Worm (Caenorhabditis elegans): ENCODE results near the gene nuo-4.

The nuo-4 gene

ce11 chrIII:7180613-7181012 lies 22.0 kb upstream of the nuo-4 start, which contains the start of gene ndab-2 (continued):
- TF ChIP-seq lin-40 (tag; optimal IDR thresholded peaks at IDR 0.05) (no peak), snpc-1.1 (tag; optimal IDR thresholded peaks at IDR 0.05; ENCODE audit: insufficient read depth) (no peak), unc-62 (GFP tag; optimal IDR thresholded peaks at IDR 0.05) (no peak), lsl-1 (GFP tag; optimal IDR thresholded peaks at IDR 0.05) (peak; percentile 33), K11D2.4 (GFP tag; IDR thresholded peaks at IDR 0.05) (no peak), nhr-179 (tag; optimal IDR thresholded peaks at IDR 0.05) (no peak), ztf-6 (GFP tag; IDR thresholded peaks at IDR 0.05) (no peak), egrh-3 (GFP tag; IDR thresholded peaks at IDR 0.05) (no peak), attf-3 (GFP tag; conservative IDR thresholded peaks at IDR 0.05) (no peak), ztf-22 (GFP tag; optimal IDR thresholded peaks at IDR 0.05) (no peak), nhr-120 (GFP tag; IDR thresholded peaks at IDR 0.05) (no peak), dpl-1 (GFP tag; optimal IDR thresholded peaks at IDR 0.05) (no peak), T26A5.8 (tag; optimal IDR thresholded peaks at IDR 0.05) (no peak), F49E8.2 (tag; optimal IDR thresholded peaks at IDR 0.05; ENCODE audit: insufficient read depth) (peak; percentile 26), akir-1 (GFP tag; optimal IDR thresholded peaks at IDR 0.05) (no peak), ztf-28 (GFP tag; IDR thresholded peaks at IDR 0.05) (no peak), egl-18 (GFP tag; IDR thresholded peaks at IDR 0.05) (no peak), aptf-3 (GFP tag; IDR thresholded peaks at IDR 0.05) (0 out of 2 replicates have a peak, but pooled peaks have one; percentile 51), B0019.2 (GFP tag; conservative IDR thresholded peaks at IDR 0.05) (no peak), Y53F4B.3 (GFP tag; IDR thresholded peaks at IDR 0.05) (no peak), B0035.1 (tag; optimal IDR thresholded peaks at IDR 0.05) (no peak), lir-1 (GFP tag; conservative IDR thresholded peaks at IDR 0.05) (no peak), unc-130 (GFP tag; optimal IDR thresholded peaks at IDR 0.05) (no peak), snpc-3.4 (tag; optimal IDR thresholded peaks at IDR 0.05) (peak; percentile 57), bed-1 (GFP tag; IDR thresholded peaks at IDR 0.05) (no peak), nfya-2 (GFP tag; IDR thresholded peaks at IDR 0.05) (no peak), ZK185.1 (tag; optimal IDR thresholded peaks at IDR 0.05; ENCODE audit: poor library complexity, severe bottlenecking) (no peak), lag-1 (GFP tag; IDR thresholded peaks at IDR 0.05) (no peak), die-1 (tag; optimal IDR thresholded peaks at IDR 0.05) (no peak), madf-10 (tag; optimal IDR thresholded peaks at IDR 0.05) (no peak), nfyb-1 (GFP tag; IDR thresholded peaks at IDR 0.05) (0 out of 2 replicates have a peak, but pooled peaks have one; percentile 43), madf-6 (GFP tag; IDR thresholded peaks at IDR 0.05) (peak; percentile 70), ccch-3 (GFP tag; optimal IDR thresholded peaks at IDR 0.05) (no peak), hsf-1 (GFP tag; IDR thresholded peaks at IDR 0.05) (peak; percentile 68; the same call in 1 of the 2 replicates), C06A6.2 (GFP tag; conservative IDR thresholded peaks at IDR 0.05) (no peak), ceh-79 (tag; optimal IDR thresholded peaks at IDR 0.05) (no peak), F23B12.7 (tag; optimal IDR thresholded peaks at IDR 0.05; ENCODE audit: insufficient read depth) (no peak), ztf-25 (GFP tag; IDR thresholded peaks at IDR 0.05) (peak; percentile 52; the same call in 1 of the 2 replicates), B0261.1 (tag; optimal IDR thresholded peaks at IDR 0.05) (no peak), lin-35 (GFP tag; optimal IDR thresholded peaks at IDR 0.05) (no peak), nhr-80 (tag; optimal IDR thresholded peaks at IDR 0.05) (no peak), pha-4 (tag; optimal IDR thresholded peaks at IDR 0.05) (no peak), F57A8.1 (GFP tag; optimal IDR thresholded peaks at IDR 0.05) (no peak), let-526 (GFP tag; IDR thresholded peaks at IDR 0.05) (no peak), ceh-27 (GFP tag; optimal IDR thresholded peaks at IDR 0.05) (no peak), tbp1 (GFP tag; optimal IDR thresholded peaks at IDR 0.05) (peak; percentile 29), F10E7.11 (tag; optimal IDR thresholded peaks at IDR 0.05) (no peak), F37B4.10 (GFP tag; IDR thresholded peaks at IDR 0.05) (no peak), hmg-1.2 (GFP tag; IDR thresholded peaks at IDR 0.05) (peak; percentile 30; the same call in 1 of the 2 replicates)

All from whole organism, young adult.